Worm (Caenorhabditis elegans) whole organism, L4 larva: Measurements from ENCODE around the gene C50B6.7.
A peak's percentile ranks its signal among the peaks of the same experiment; 100 is the strongest.

ENCODE experiments used
- T26A8.4 ChIP-seq: fragments of 200-800 bp; sonication (Bioruptor generic); IDR thresholded peaks from 2 replicates; pipeline ENCODE4 v1.3.6; 2022; ENCODE audit warnings: missing genetic modification characterization, missing compliant biosample characterization
- aha-1 ChIP-seq: fragments of 150-350 bp; peaks from one replicate; lab custom pipeline; 2014; ENCODE audit warnings: missing biosample characterization, missing genetic modification characterization
- attf-4 ChIP-seq: sonication (generic microtip); optimal IDR thresholded peaks from 3 replicates; lab custom pipeline; 2017; ENCODE audit warnings: missing biosample characterization, missing genetic modification characterization
- ceh-20 ChIP-seq: fragments of 200-800 bp; sonication (Bioruptor generic); IDR thresholded peaks from 2 replicates; pipeline ENCODE4 v1.3.6; 2022; ENCODE audit warnings: missing genetic modification reagents, missing genetic modification characterization, missing compliant biosample characterization
- ceh-32 ChIP-seq: sonication (generic microtip); optimal IDR thresholded peaks from 2 replicates; lab custom pipeline; 2016; ENCODE audit warnings: mild to moderate bottlenecking, missing genetic modification characterization, missing compliant biosample characterization; ENCODE audit not compliant: poor library complexity
- ceh-44 ChIP-seq: fragments of 200-800 bp; sonication (Bioruptor generic); IDR thresholded peaks from 2 replicates; pipeline ENCODE4 v1.3.6; 2022; ENCODE audit warnings: missing genetic modification reagents, missing genetic modification characterization, missing compliant biosample characterization
- ceh-62 ChIP-seq: sonication (generic microtip); optimal IDR thresholded peaks from 2 replicates; lab custom pipeline; 2017; ENCODE audit warnings: missing biosample characterization, missing genetic modification characterization
- ces-1 ChIP-seq: fragments of 150-350 bp; sonication (generic microtip); optimal IDR thresholded peaks from 4 replicates; lab custom pipeline; 2014; ENCODE audit warnings: missing biosample characterization, missing genetic modification reagents, missing genetic modification characterization
- cey-2 ChIP-seq: sonication (generic microtip); optimal IDR thresholded peaks from 3 replicates; lab custom pipeline; 2017; ENCODE audit warnings: missing genetic modification characterization, mild to moderate bottlenecking, missing compliant biosample characterization, antibody characterized with exemption, borderline replicate concordance; ENCODE audit not compliant: insufficient read depth
- daf-12 ChIP-seq: fragments of 150-350 bp; optimal IDR thresholded peaks from 2 replicates; lab custom pipeline; 2014; ENCODE audit warnings: missing biosample characterization, missing genetic modification reagents, missing genetic modification characterization
- daf-16 ChIP-seq, 3 experiments: sonication (generic microtip); optimal IDR thresholded peaks; 2 replicates each; lab custom pipeline; 2016 to 2017; ENCODE audit warnings: missing genetic modification characterization in 3 of 3, missing genetic modification reagents in 3 of 3, mild to moderate bottlenecking in 2 of 3, missing compliant biosample characterization in 2 of 3, missing biosample characterization in 1 of 3, moderate library complexity in 1 of 3
- daf-19 ChIP-seq: fragments of 200-800 bp; sonication (Bioruptor generic); conservative IDR thresholded peaks from 2 replicates; pipeline ENCODE4 v1.3.6; 2022; ENCODE audit warnings: missing genetic modification characterization, missing compliant biosample characterization
- daf-8 ChIP-seq: fragments of 200-800 bp; sonication (Bioruptor generic); IDR thresholded peaks from 2 replicates; pipeline ENCODE4 v1.3.6; 2022; ENCODE audit warnings: missing genetic modification characterization, missing compliant biosample characterization
- dmd-6 ChIP-seq: fragments of 200-800 bp; sonication (Bioruptor generic); IDR thresholded peaks from 2 replicates; pipeline ENCODE4 v1.3.6; 2022; ENCODE audit warnings: missing genetic modification reagents, missing genetic modification characterization, missing compliant biosample characterization
- dmd-8 ChIP-seq: fragments of 200-800 bp; sonication (Bioruptor generic); IDR thresholded peaks from 2 replicates; pipeline ENCODE4 v1.3.6; 2022; ENCODE audit warnings: missing genetic modification characterization, missing compliant biosample characterization
- dmd-9 ChIP-seq: fragments of 200-800 bp; sonication (Bioruptor generic); IDR thresholded peaks from 2 replicates; pipeline ENCODE4 v1.3.6; 2022; ENCODE audit warnings: missing genetic modification reagents, missing genetic modification characterization, missing compliant biosample characterization
- dpl-1 ChIP-seq: fragments of 150-350 bp; optimal IDR thresholded peaks from 2 replicates; lab custom pipeline; 2014; ENCODE audit warnings: missing biosample characterization, missing genetic modification reagents, missing genetic modification characterization
- duxl-1 ChIP-seq: sonication (generic microtip); optimal IDR thresholded peaks from 2 replicates; lab custom pipeline; 2016; ENCODE audit warnings: mild to moderate bottlenecking, missing genetic modification characterization, moderate library complexity, missing compliant biosample characterization; ENCODE audit not compliant: poor library complexity
- gei-8 ChIP-seq: fragments of 200-800 bp; sonication (Bioruptor generic); optimal IDR thresholded peaks from 2 replicates; lab custom pipeline; 2018; ENCODE audit warnings: mild to moderate bottlenecking, missing genetic modification characterization, missing compliant biosample characterization
- hif-1 ChIP-seq, 2 experiments: sonication (generic microtip); optimal IDR thresholded peaks; 2 replicates each; lab custom pipeline; 2016 to 2017; ENCODE audit warnings: missing compliant biosample characterization in 2 of 2, missing genetic modification characterization in 2 of 2, missing genetic modification reagents in 2 of 2, missing genotype in 2 of 2, mild to moderate bottlenecking in 1 of 2
- lin-1 ChIP-seq: fragments of 200-800 bp; sonication (Bioruptor generic); IDR thresholded peaks from 2 replicates; pipeline ENCODE4 v1.3.6; 2022; ENCODE audit warnings: missing genetic modification reagents, missing genetic modification characterization, missing compliant biosample characterization
- lin-13 ChIP-seq: fragments of 150-350 bp; optimal IDR thresholded peaks from 2 replicates; lab custom pipeline; 2014; ENCODE audit warnings: missing biosample characterization, missing genetic modification reagents, missing genetic modification characterization
- lin-15B ChIP-seq: fragments of 150-350 bp; sonication (generic microtip); optimal IDR thresholded peaks from 3 replicates; lab custom pipeline; 2014; ENCODE audit warnings: missing biosample characterization, missing genetic modification characterization
- lin-29 ChIP-seq: fragments of 200-800 bp; sonication (Bioruptor generic); IDR thresholded peaks from 2 replicates; pipeline ENCODE4 v1.3.6; 2022; ENCODE audit warnings: missing genetic modification reagents, missing genetic modification characterization, missing compliant biosample characterization
- lin-38 ChIP-seq: fragments of 200-800 bp; sonication (Bioruptor generic); IDR thresholded peaks from 2 replicates; pipeline ENCODE4 v1.3.6; 2022; ENCODE audit warnings: missing genetic modification reagents, missing genetic modification characterization, missing compliant biosample characterization
- lin-39 ChIP-seq: fragments of 150-350 bp; optimal IDR thresholded peaks from 2 replicates; lab custom pipeline; 2014; ENCODE audit warnings: missing biosample characterization, missing genetic modification reagents, missing genetic modification characterization
- lir-3 ChIP-seq: sonication (generic microtip); optimal IDR thresholded peaks from 2 replicates; lab custom pipeline; 2016; ENCODE audit warnings: mild to moderate bottlenecking, missing genetic modification characterization, missing compliant biosample characterization
- lsy-2 ChIP-seq, 2 experiments: fragments of 150-350 bp in 1 of 2; sonication (generic microtip) in 1 of 2; optimal IDR thresholded peaks; 2 replicates each; lab custom pipeline; 2014 to 2017; ENCODE audit warnings: missing biosample characterization in 2 of 2, missing genetic modification characterization in 2 of 2
- mdl-1 ChIP-seq, 2 experiments: fragments of 150-350 bp in 1 of 2; sonication (generic microtip) in 1 of 2; optimal IDR thresholded peaks; 2 replicates each; lab custom pipeline; 2014 to 2017; ENCODE audit warnings: missing biosample characterization in 2 of 2, missing genetic modification characterization in 2 of 2
- mdt-29 ChIP-seq: fragments of 200-800 bp; sonication (Bioruptor generic); IDR thresholded peaks from 2 replicates; pipeline ENCODE4 v1.3.6; 2022; ENCODE audit warnings: missing genetic modification reagents, missing genetic modification characterization, missing compliant biosample characterization
- mes-2 ChIP-seq: sonication (generic microtip); optimal IDR thresholded peaks from 2 replicates; lab custom pipeline; 2016; ENCODE audit warnings: missing genotype, mild to moderate bottlenecking, missing genetic modification characterization, missing compliant biosample characterization; ENCODE audit not compliant: poor library complexity, severe bottlenecking
- mxl-3 ChIP-seq: fragments of 200-800 bp; sonication (Bioruptor generic); optimal IDR thresholded peaks from 2 replicates; lab custom pipeline; 2018; ENCODE audit warnings: mild to moderate bottlenecking, missing genetic modification characterization, missing compliant biosample characterization
- nhr-102 ChIP-seq: sonication (generic microtip); optimal IDR thresholded peaks from 2 replicates; lab custom pipeline; 2016; ENCODE audit warnings: mild to moderate bottlenecking, missing genetic modification characterization, moderate library complexity, missing compliant biosample characterization
- nhr-25 ChIP-seq: sonication (generic microtip); optimal IDR thresholded peaks from 2 replicates; lab custom pipeline; 2017; ENCODE audit warnings: missing genetic modification characterization, mild to moderate bottlenecking, missing compliant biosample characterization, antibody characterized with exemption, moderate library complexity, borderline replicate concordance; ENCODE audit not compliant: insufficient read depth
- nhr-28 ChIP-seq: fragments of 150-350 bp; optimal IDR thresholded peaks from 2 replicates; lab custom pipeline; 2014; ENCODE audit warnings: missing biosample characterization, missing genetic modification characterization
- nhr-41 ChIP-seq: fragments of 200-800 bp; sonication (Bioruptor generic); IDR thresholded peaks from 2 replicates; pipeline ENCODE4 v1.3.6; 2022; ENCODE audit warnings: missing genetic modification reagents, missing genetic modification characterization, missing compliant biosample characterization
- rbr-2 ChIP-seq: sonication (generic microtip); optimal IDR thresholded peaks from 2 replicates; lab custom pipeline; 2016; ENCODE audit warnings: missing genotype, missing genetic modification characterization, missing compliant biosample characterization
- sdz-12 ChIP-seq: fragments of 200-800 bp; sonication (Bioruptor generic); optimal IDR thresholded peaks from 2 replicates; lab custom pipeline; 2018; ENCODE audit warnings: mild to moderate bottlenecking, missing genetic modification characterization, missing compliant biosample characterization
- skn-1 ChIP-seq: fragments of 150-350 bp; optimal IDR thresholded peaks from 2 replicates; lab custom pipeline; 2014; ENCODE audit warnings: missing biosample characterization, missing genetic modification characterization
- snpc-1.2 ChIP-seq: fragments of 200-800 bp; sonication (Bioruptor generic); IDR thresholded peaks from 2 replicates; pipeline ENCODE4 v1.3.6; 2022; ENCODE audit warnings: missing genetic modification reagents, missing genetic modification characterization, missing compliant biosample characterization
- spr-3 ChIP-seq: fragments of 200-800 bp; sonication (Bioruptor generic); optimal IDR thresholded peaks from 2 replicates; lab custom pipeline; 2018; ENCODE audit warnings: mild to moderate bottlenecking, missing genetic modification characterization, missing compliant biosample characterization
- tag-97 ChIP-seq: fragments of 200-800 bp; sonication (Bioruptor generic); IDR thresholded peaks from 2 replicates; pipeline ENCODE4 v1.3.6; 2022; ENCODE audit warnings: missing genetic modification characterization, missing compliant biosample characterization
- tra-1 ChIP-seq: fragments of 200-800 bp; sonication (Bioruptor generic); IDR thresholded peaks from 2 replicates; pipeline ENCODE4 v1.3.6; 2022; ENCODE audit warnings: missing genetic modification reagents, missing genetic modification characterization, missing compliant biosample characterization
- unc-130 ChIP-seq: sonication (generic microtip); optimal IDR thresholded peaks from 2 replicates; lab custom pipeline; 2016; ENCODE audit warnings: missing genetic modification reagents, missing genetic modification characterization, missing compliant biosample characterization
- unc-62 ChIP-seq, 3 experiments: fragments of 150-350 bp in 1 of 3; sonication (generic microtip); optimal IDR thresholded peaks in 2 of 3; peaks in 1 of 3; 1 replicate in 1 of 3; 2 replicates in 2 of 3; lab custom pipeline; 2014 to 2017; ENCODE audit warnings: missing biosample characterization in 3 of 3, missing genetic modification characterization in 3 of 3, missing genetic modification reagents in 3 of 3, missing genotype in 1 of 3
- vab-7 ChIP-seq: fragments of 200-800 bp; sonication (Bioruptor generic); IDR thresholded peaks from 2 replicates; pipeline ENCODE4 v1.3.6; 2022; ENCODE audit warnings: missing genetic modification reagents, missing genetic modification characterization, missing compliant biosample characterization
- zip-2 ChIP-seq: fragments of 150-350 bp; optimal IDR thresholded peaks from 2 replicates; lab custom pipeline; 2014; ENCODE audit warnings: missing biosample characterization, missing genetic modification characterization
- ztf-11 ChIP-seq: fragments of 150-350 bp; optimal IDR thresholded peaks from 2 replicates; lab custom pipeline; 2014; ENCODE audit warnings: missing biosample characterization, missing genetic modification characterization
- ztf-7 ChIP-seq: fragments of 150-350 bp; optimal IDR thresholded peaks from 2 replicates; lab custom pipeline; 2014; ENCODE audit warnings: missing biosample characterization, missing genetic modification characterization

The C50B6.7 gene

DNA sequence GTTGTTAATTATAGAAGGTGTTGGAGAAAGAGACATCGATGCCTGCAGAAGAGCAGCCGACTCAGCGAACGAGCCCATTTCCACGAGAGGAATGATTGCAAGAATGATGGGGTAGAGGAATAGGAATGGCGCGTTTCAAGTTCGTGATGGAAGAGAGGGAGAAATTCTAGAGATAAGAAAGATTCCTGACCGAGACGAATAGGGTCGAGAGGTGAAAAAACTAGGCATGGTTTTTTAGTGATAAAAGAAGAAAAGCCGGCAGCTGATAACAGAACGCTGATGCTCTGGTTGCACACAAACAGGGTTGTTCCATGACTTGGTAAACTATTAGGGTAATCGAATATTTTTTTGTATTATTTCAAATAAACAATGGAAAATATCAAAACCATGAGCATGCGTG, 48.0 kb upstream of the C50B6.7 start (continued):
- TF ChIP-seq ceh-32 (tag; lab: Kevin White, UChicago) (no peak), lin-38 (GFP tag; lab: Robert Waterston, UW) (no peak), mes-2 (no peak), zip-2 (no peak), lsy-2 (tag; optimal IDR thresholded peaks at IDR 0.05; lab: Kevin White, UChicago) (no peak), daf-12 (no peak), nhr-28 (tag; lab: Kevin White, UChicago) (peak; percentile 82), ceh-44 (GFP tag; lab: Robert Waterston, UW) (no peak), unc-130 (GFP tag; lab: Kevin White, UChicago) (no peak), duxl-1 (tag; lab: Kevin White, UChicago) (no peak), ces-1 (GFP tag; lab: Kevin White, UChicago) (no peak), daf-16 (GFP tag; optimal IDR thresholded peaks at IDR 0.05; lab: Kevin White, UChicago) (no peak), daf-16 (tag; optimal IDR thresholded peaks at IDR 0.05; lab: Kevin White, UChicago) (peak; percentile 91), mxl-3 (no peak), lin-29 (GFP tag; lab: Robert Waterston, UW) (no peak), nhr-102 (tag; lab: Kevin White, UChicago) (peak; percentile 14), ceh-20 (GFP tag; lab: Robert Waterston, UW) (no peak), dmd-9 (no peak), lin-39 (tag; lab: Kevin White, UChicago) (no peak), mdl-1 (tag; optimal IDR thresholded peaks at IDR 0.05; lab: Kevin White, UChicago) (peak in 1 of 2 experiments; percentile 49), ztf-11 (tag; lab: Kevin White, UChicago) (no peak), dpl-1 (GFP tag; lab: Kevin White, UChicago) (no peak), vab-7 (no peak), mdt-29 (GFP tag; lab: Robert Waterston, UW) (no peak), T26A8.4 (GFP tag; lab: Robert Waterston, UW) (no peak), lin-1 (GFP tag; lab: Robert Waterston, UW) (peak; percentile 65; the same call in 1 of the 2 replicates), unc-62 (GFP tag; optimal IDR thresholded peaks at IDR 0.05 in 1 of 2; lab: Kevin White, UChicago) (no peak), unc-62 (tag; optimal IDR thresholded peaks at IDR 0.05; lab: Kevin White, UChicago) (no peak), gei-8 (GFP tag; lab: Kevin White, UChicago) (no peak), ceh-62 (tag; lab: Kevin White, UChicago) (no peak), aha-1 (tag; lab: Kevin White, UChicago) (peak; percentile 44), tra-1 (no peak), rbr-2 (no peak), lin-13 (GFP tag; lab: Kevin White, UChicago) (no peak)

- TF ChIP-seq lir-3 (no peak), mdl-1 (tag; optimal IDR thresholded peaks at IDR 0.05; lab: Kevin White, UChicago) (peak in 1 of 2 experiments; percentile 68), cey-2 (tag; lab: Kevin White, UChicago) (peak; percentile 1), spr-3 (GFP tag; lab: Kevin White, UChicago) (no peak), ztf-7 (no peak), daf-19 (GFP tag; lab: Robert Waterston, UW) (no peak), mxl-3 (peak; percentile 57), daf-16 (GFP tag; optimal IDR thresholded peaks at IDR 0.05; lab: Kevin White, UChicago) (no peak), daf-16 (tag; optimal IDR thresholded peaks at IDR 0.05; lab: Kevin White, UChicago) (no peak), nhr-25 (peak; percentile 94), hif-1 (tag; optimal IDR thresholded peaks at IDR 0.05; lab: Kevin White, UChicago) (no peak), lin-15B (tag; lab: Kevin White, UChicago) (no peak), lin-13 (GFP tag; lab: Kevin White, UChicago) (no peak), rbr-2 (no peak), tag-97 (no peak), dmd-8 (GFP tag; lab: Robert Waterston, UW) (no peak), vab-7 (no peak), daf-8 (no peak), attf-4 (tag; lab: Kevin White, UChicago) (no peak), ceh-44 (GFP tag; lab: Robert Waterston, UW) (no peak), dmd-6 (GFP tag; lab: Robert Waterston, UW) (peak; percentile 19; the same call in 1 of the 2 replicates), nhr-41 (no peak), snpc-1.2 (GFP tag; lab: Robert Waterston, UW) (no peak), sdz-12 (GFP tag; lab: Kevin White, UChicago) (no peak), skn-1 (tag; lab: Kevin White, UChicago) (no peak), lin-39 (tag; lab: Kevin White, UChicago) (no peak)
Observed at ce11 chrV:13371336-13371735, 46.6 kb upstream of the C50B6.7 start.
